Fruit fly (Drosophila melanogaster) whole organism, embryonic: ENCODE results near the gene osp.

Experiments
- Abd-B ChIP-seq: fragments of 200-800 bp; sonication (Bioruptor generic); optimal IDR thresholded peaks from 2 replicates; lab custom pipeline; 2018; ENCODE audit warnings: missing biosample characterization, mild to moderate bottlenecking, missing genetic modification characterization, moderate library complexity
- BEAF-32 ChIP-seq: fragments of 200-800 bp; sonication (Bioruptor generic); optimal IDR thresholded peaks from 3 replicates; lab custom pipeline; 2017; ENCODE audit warnings: missing biosample characterization, missing genetic modification characterization, mild to moderate bottlenecking, moderate library complexity, missing genetic modification reagents
- Blimp-1 ChIP-seq: fragments of 200-800 bp; sonication (Bioruptor generic); optimal IDR thresholded peaks from 3 replicates; lab custom pipeline; 2018; ENCODE audit warnings: missing biosample characterization, missing genetic modification characterization, mild to moderate bottlenecking, moderate library complexity, missing genetic modification reagents
- CG10267 ChIP-seq: fragments of 200-800 bp; sonication (Bioruptor generic); optimal IDR thresholded peaks from 2 replicates; lab custom pipeline; 2018; ENCODE audit warnings: missing biosample characterization, mild to moderate bottlenecking, missing genetic modification characterization, moderate library complexity
- CG10366 ChIP-seq: fragments of 200-800 bp; sonication (Bioruptor generic); IDR thresholded peaks from 2 replicates; pipeline ENCODE4 v1.3.6; 2022; ENCODE audit warnings: missing biosample characterization, missing genetic modification characterization
- CG12659 ChIP-seq: fragments of 200-800 bp; sonication (Bioruptor generic); optimal IDR thresholded peaks from 3 replicates; lab custom pipeline; 2017; ENCODE audit warnings: mild to moderate bottlenecking, missing biosample characterization, missing genetic modification reagents, missing genetic modification characterization
- CG12769 ChIP-seq: fragments of 200-800 bp; sonication (Bioruptor generic); optimal IDR thresholded peaks from 2 replicates; lab custom pipeline; 2019; ENCODE audit warnings: missing biosample characterization, mild to moderate bottlenecking, missing genetic modification characterization, moderate library complexity
- CG17186 ChIP-seq: fragments of 200-800 bp; sonication (Bioruptor generic); optimal IDR thresholded peaks from 3 replicates; lab custom pipeline; 2017; ENCODE audit warnings: missing biosample characterization, missing genetic modification reagents, missing genetic modification characterization
- CG17328 ChIP-seq: fragments of 200-800 bp; sonication (Bioruptor generic); IDR thresholded peaks from 2 replicates; pipeline ENCODE4 v1.3.6; 2022; ENCODE audit warnings: missing biosample characterization, missing genetic modification characterization
- CG2199 ChIP-seq: fragments of 200-800 bp; sonication (Bioruptor generic); IDR thresholded peaks from 3 replicates; pipeline ENCODE4 v1.3.6; 2022; ENCODE audit warnings: missing biosample characterization, missing genetic modification characterization
- CG5245 ChIP-seq: fragments of 200-800 bp; sonication (Bioruptor generic); optimal IDR thresholded peaks from 3 replicates; lab custom pipeline; 2016; ENCODE audit warnings: missing biosample characterization, missing genetic modification characterization
- CG6175 ChIP-seq: fragments of 200-800 bp; sonication (Bioruptor generic); IDR thresholded peaks from 3 replicates; pipeline ENCODE4 v1.3.6; 2022; ENCODE audit warnings: missing biosample characterization, missing genetic modification characterization
- CG6765 ChIP-seq: fragments of 200-800 bp; sonication (Bioruptor generic); optimal IDR thresholded peaks from 3 replicates; lab custom pipeline; 2017; ENCODE audit warnings: missing biosample characterization, mild to moderate bottlenecking, missing genetic modification characterization
- CG6813 ChIP-seq: fragments of 200-800 bp; sonication (Bioruptor generic); optimal IDR thresholded peaks from 2 replicates; lab custom pipeline; 2017; ENCODE audit warnings: missing biosample characterization, missing genetic modification characterization, mild to moderate bottlenecking, moderate library complexity, missing genetic modification reagents
- CG7928 ChIP-seq: fragments of 200-800 bp; sonication (Bioruptor generic); optimal IDR thresholded peaks from 2 replicates; lab custom pipeline; 2017; ENCODE audit warnings: missing biosample characterization, mild to moderate bottlenecking, missing genetic modification characterization
- CG9797 ChIP-seq: fragments of 200-800 bp; sonication (Bioruptor generic); optimal IDR thresholded peaks from 3 replicates; lab custom pipeline; 2018; ENCODE audit warnings: missing biosample characterization, mild to moderate bottlenecking, missing genetic modification characterization
- Deaf1 ChIP-seq: fragments of 200-800 bp; optimal IDR thresholded peaks from 3 replicates; lab custom pipeline; 2019; ENCODE audit warnings: missing biosample characterization, mild to moderate bottlenecking, missing genetic modification characterization, moderate library complexity
- Dfd ChIP-seq, 2 experiments: fragments of >200 bp; optimal IDR thresholded peaks; 2 replicates each; lab custom pipeline; 2017; ENCODE audit warnings: missing biosample characterization in 2 of 2, missing genetic modification characterization in 2 of 2
- ERR ChIP-seq: fragments of 200-800 bp; sonication (Bioruptor generic); optimal IDR thresholded peaks from 2 replicates; lab custom pipeline; 2016; ENCODE audit warnings: missing biosample characterization, missing genetic modification characterization
- Fer3 ChIP-seq: fragments of 200-800 bp; sonication (Bioruptor generic); optimal IDR thresholded peaks from 2 replicates; lab custom pipeline; 2018; ENCODE audit warnings: missing biosample characterization, mild to moderate bottlenecking, missing genetic modification characterization, moderate library complexity
- HLH3B ChIP-seq: fragments of 200-800 bp; sonication (Bioruptor generic); IDR thresholded peaks from 2 replicates; pipeline ENCODE4 v1.3.6; 2022; ENCODE audit warnings: missing biosample characterization, missing genetic modification characterization
- HLHmδ ChIP-seq: fragments of 200-800 bp; sonication (Bioruptor generic); optimal IDR thresholded peaks from 2 replicates; lab custom pipeline; 2018; ENCODE audit warnings: missing biosample characterization, mild to moderate bottlenecking, missing genetic modification characterization, moderate library complexity
- Lhr ChIP-seq: fragments of 200-800 bp; sonication (Bioruptor generic); optimal IDR thresholded peaks from 3 replicates; lab custom pipeline; 2017; ENCODE audit warnings: mild to moderate bottlenecking, missing biosample characterization, missing genetic modification reagents, missing genetic modification characterization
- Lpt ChIP-seq: fragments of >200 bp; optimal IDR thresholded peaks from 2 replicates; lab custom pipeline; 2018; ENCODE audit warnings: missing biosample characterization, missing genetic modification characterization
- Nf-YB ChIP-seq: fragments of 200-800 bp; sonication (Bioruptor generic); optimal IDR thresholded peaks from 3 replicates; lab custom pipeline; 2019; ENCODE audit warnings: missing biosample characterization, mild to moderate bottlenecking, missing genetic modification characterization, moderate library complexity
- Rfx ChIP-seq: fragments of 200-800 bp; sonication (Bioruptor generic); IDR thresholded peaks from 2 replicates; pipeline ENCODE4 v1.3.6; 2022; ENCODE audit warnings: missing biosample characterization, missing genetic modification characterization
- TFAM ChIP-seq: fragments of 200-800 bp; sonication (Bioruptor generic); optimal IDR thresholded peaks from 2 replicates; lab custom pipeline; 2017; ENCODE audit warnings: missing biosample characterization, missing genetic modification characterization, inconsistent platforms
- Usf ChIP-seq: fragments of 200-800 bp; sonication (Bioruptor generic); optimal IDR thresholded peaks from 2 replicates; lab custom pipeline; 2017; ENCODE audit warnings: missing genotype, missing biosample characterization, missing genetic modification characterization
- Xbp1 ChIP-seq: fragments of 200-800 bp; sonication (Bioruptor generic); optimal IDR thresholded peaks from 3 replicates; lab custom pipeline; 2016; ENCODE audit warnings: missing biosample characterization, mild to moderate bottlenecking, missing genetic modification characterization
- ara ChIP-seq: fragments of 200-800 bp; sonication (Bioruptor generic); IDR thresholded peaks from 2 replicates; pipeline ENCODE4 v1.3.6; 2022; ENCODE audit warnings: missing biosample characterization, missing genetic modification characterization
- btn ChIP-seq: fragments of 200-800 bp; sonication (Bioruptor generic); optimal IDR thresholded peaks from 2 replicates; lab custom pipeline; 2016; ENCODE audit warnings: missing biosample characterization, missing genetic modification characterization
- cato ChIP-seq: fragments of 200-800 bp; sonication (Bioruptor generic); optimal IDR thresholded peaks from 2 replicates; lab custom pipeline; 2016; ENCODE audit warnings: missing biosample characterization, missing genetic modification characterization, borderline replicate concordance
- corto ChIP-seq: fragments of 200-800 bp; sonication (Bioruptor generic); optimal IDR thresholded peaks from 2 replicates; lab custom pipeline; 2016; ENCODE audit warnings: missing biosample characterization, mild to moderate bottlenecking, missing genetic modification characterization, moderate library complexity
- gcm ChIP-seq: fragments of 200-800 bp; sonication (Bioruptor generic); optimal IDR thresholded peaks from 2 replicates; lab custom pipeline; 2019; ENCODE audit warnings: missing biosample characterization, mild to moderate bottlenecking, missing genetic modification characterization, moderate library complexity
- gcm2 ChIP-seq: fragments of 200-800 bp; sonication (Bioruptor generic); optimal IDR thresholded peaks from 2 replicates; lab custom pipeline; 2016; ENCODE audit warnings: missing biosample characterization, missing genetic modification characterization
- gem ChIP-seq: fragments of 200-800 bp; sonication (Bioruptor generic); optimal IDR thresholded peaks from 2 replicates; lab custom pipeline; 2019; ENCODE audit warnings: missing biosample characterization, mild to moderate bottlenecking, missing genetic modification characterization, moderate library complexity
- gro ChIP-seq: fragments of 200-800 bp; sonication (Bioruptor generic); optimal IDR thresholded peaks from 2 replicates; lab custom pipeline; 2016; ENCODE audit warnings: missing biosample characterization, missing genetic modification characterization
- ind ChIP-seq: fragments of 200-800 bp; sonication (Bioruptor generic); optimal IDR thresholded peaks from 3 replicates; lab custom pipeline; 2016; ENCODE audit warnings: missing biosample characterization, missing genetic modification characterization
- lola ChIP-seq, 3 experiments: fragments of >200 bp in 2 of 3; fragments of 200-800 bp in 1 of 3; sonication (Bioruptor generic) in 1 of 3; optimal IDR thresholded peaks; 2 replicates each; lab custom pipeline; 2017 to 2019; ENCODE audit warnings: missing biosample characterization in 3 of 3, missing genetic modification characterization in 3 of 3, mild to moderate bottlenecking in 1 of 3, moderate library complexity in 1 of 3
- maf-S ChIP-seq: fragments of 200-800 bp; sonication (Bioruptor generic); optimal IDR thresholded peaks from 2 replicates; lab custom pipeline; 2016; ENCODE audit warnings: missing biosample characterization, missing genetic modification characterization
- mld ChIP-seq: fragments of 200-800 bp; sonication (Bioruptor generic); IDR thresholded peaks from 3 replicates; pipeline ENCODE4 v1.3.6; 2022; ENCODE audit warnings: missing biosample characterization, missing genetic modification characterization; ENCODE audit not compliant: partially characterized antibody
- otp ChIP-seq: fragments of 200-800 bp; sonication (Bioruptor generic); IDR thresholded peaks from 3 replicates; pipeline ENCODE4, ENCODE4 v1.3.6; 2022; ENCODE audit warnings: missing biosample characterization, missing genetic modification characterization
- row ChIP-seq: fragments of 200-800 bp; sonication (Bioruptor generic); IDR thresholded peaks from 3 replicates; pipeline ENCODE4 v1.3.6; 2022; ENCODE audit warnings: missing biosample characterization, missing genetic modification characterization
- slbo ChIP-seq: fragments of 200-800 bp; sonication (Bioruptor generic); IDR thresholded peaks from 2 replicates; pipeline ENCODE4 v1.3.6; 2022; ENCODE audit warnings: missing biosample characterization, missing genetic modification characterization
- tap ChIP-seq: fragments of 200-800 bp; optimal IDR thresholded peaks from 3 replicates; lab custom pipeline; 2019; ENCODE audit warnings: missing biosample characterization, mild to moderate bottlenecking, missing genetic modification characterization, moderate library complexity
- tin ChIP-seq: fragments of 200-800 bp; sonication (Bioruptor generic); optimal IDR thresholded peaks from 3 replicates; lab custom pipeline; 2016; ENCODE audit warnings: missing biosample characterization, missing genetic modification characterization
- trh ChIP-seq: fragments of 200-800 bp; sonication (Bioruptor generic); optimal IDR thresholded peaks from 2 replicates; lab custom pipeline; 2016; ENCODE audit warnings: missing biosample characterization, missing genetic modification characterization
- wdn ChIP-seq: fragments of 200-800 bp; sonication (Bioruptor generic); IDR thresholded peaks from 2 replicates; pipeline ENCODE4 v1.3.6; 2022; ENCODE audit warnings: missing biosample characterization, missing genetic modification characterization
- wek ChIP-seq: fragments of 200-800 bp; sonication (Bioruptor generic); optimal IDR thresholded peaks from 3 replicates; lab custom pipeline; 2018; ENCODE audit warnings: missing biosample characterization, mild to moderate bottlenecking, missing genetic modification characterization, moderate library complexity
- zen2 ChIP-seq: fragments of 200-800 bp; sonication (Bioruptor generic); IDR thresholded peaks from 3 replicates; pipeline ENCODE4 v1.3.6; 2022; ENCODE audit warnings: missing biosample characterization, missing genetic modification characterization; ENCODE audit not compliant: partially characterized antibody

osp gene

dm6 chr2L:14642090-14642632, 47.0 kb downstream of the osp start (continued):
- TF ChIP-seq tin (GFP tag; lab: Kevin White, UChicago) (no peak), CG6175 (GFP tag; lab: Robert Waterston, UW) (0 out of 3 replicates have a peak, but pooled peaks have one; percentile 9), CG5245 (GFP tag; lab: Kevin White, UChicago) (no peak), CG7928 (GFP tag; lab: Kevin White, UChicago) (no peak), mld (no peak), corto (GFP tag; lab: Kevin White, UChicago) (no peak), maf-S (GFP tag; lab: Kevin White, UChicago) (no peak), trh (GFP tag; lab: Kevin White, UChicago) (no peak), Lhr (GFP tag; lab: Kevin White, UChicago) (no peak), Abd-B (GFP tag; lab: Kevin White, UChicago) (no peak), btn (GFP tag; lab: Kevin White, UChicago) (no peak), Usf (no peak), gcm2 (GFP tag; lab: Kevin White, UChicago) (no peak), Xbp1 (GFP tag; lab: Kevin White, UChicago) (no peak), gro (GFP tag; lab: Kevin White, UChicago) (no peak), CG17328 (GFP tag; lab: Robert Waterston, UW) (no peak), Deaf1 (peak; percentile 30), tap (tag; lab: Kevin White, UChicago) (no peak), Rfx (GFP tag; lab: Robert Waterston, UW) (no peak), CG10366 (GFP tag; lab: Robert Waterston, UW) (no peak), zen2 (GFP tag; lab: Robert Waterston, UW) (no peak), wek (GFP tag; lab: Kevin White, UChicago) (no peak), HLHmδ (GFP tag; lab: Kevin White, UChicago) (peak; percentile 46), ERR (no peak), lola (GFP tag; optimal IDR thresholded peaks at IDR 0.05; lab: Kevin White, UChicago) (no peak), CG12769 (tag; lab: Kevin White, UChicago) (no peak), cato (GFP tag; lab: Kevin White, UChicago) (no peak), CG2199 (GFP tag; lab: Robert Waterston, UW) (peak; percentile 63; the same call in 1 of the 3 replicates), CG12659 (GFP tag; lab: Kevin White, UChicago) (no peak), Dfd (GFP tag; optimal IDR thresholded peaks at IDR 0.05; lab: Kevin White, UChicago) (no peak), wdn (GFP tag; lab: Robert Waterston, UW) (no peak), slbo (GFP tag; lab: Robert Waterston, UW) (no peak), Nf-YB (no peak), CG9797 (GFP tag; lab: Kevin White, UChicago) (no peak), CG17186 (GFP tag; lab: Kevin White, UChicago) (no peak), ara (0 out of 2 replicates have a peak, but pooled peaks have one; percentile 9), TFAM (no peak), CG10267 (tag; lab: Kevin White, UChicago) (no peak), CG6765 (GFP tag; lab: Kevin White, UChicago) (no peak), ind (GFP tag; lab: Kevin White, UChicago) (no peak), HLH3B (GFP tag; lab: Robert Waterston, UW) (0 out of 2 replicates have a peak, but pooled peaks have one; percentile 6), Fer3 (tag; lab: Kevin White, UChicago) (no peak), BEAF-32 (GFP tag; lab: Kevin White, UChicago) (no peak), Blimp-1 (GFP tag; lab: Kevin White, UChicago) (peak; percentile 96), otp (0 out of 3 replicates have a peak, but pooled peaks have one; percentile 20), CG6813 (no peak), gem (tag; lab: Kevin White, UChicago) (no peak), Lpt (no peak), row (peak; percentile 6; the same call in 1 of the 3 replicates), gcm (no peak)
